Fruit fly (Drosophila melanogaster) Kc167 (cell line): ENCODE results near the gene MED10.

Source experiments
- Sin3A ChIP-seq: fragments of >200 bp; optimal IDR thresholded peaks from 2 replicates; lab custom pipeline; 2018; ENCODE audit warnings: missing external identifiers
- h ChIP-seq: fragments of >200 bp; optimal IDR thresholded peaks from 3 replicates; lab custom pipeline; 2018; ENCODE audit warnings: missing external identifiers
- insv ChIP-seq: fragments of >200 bp; optimal IDR thresholded peaks from 3 replicates; lab custom pipeline; 2018; ENCODE audit warnings: missing external identifiers
- psq ChIP-seq: fragments of >200 bp; optimal IDR thresholded peaks from 2 replicates; lab custom pipeline; 2017; ENCODE audit warnings: missing external identifiers

DNA sequence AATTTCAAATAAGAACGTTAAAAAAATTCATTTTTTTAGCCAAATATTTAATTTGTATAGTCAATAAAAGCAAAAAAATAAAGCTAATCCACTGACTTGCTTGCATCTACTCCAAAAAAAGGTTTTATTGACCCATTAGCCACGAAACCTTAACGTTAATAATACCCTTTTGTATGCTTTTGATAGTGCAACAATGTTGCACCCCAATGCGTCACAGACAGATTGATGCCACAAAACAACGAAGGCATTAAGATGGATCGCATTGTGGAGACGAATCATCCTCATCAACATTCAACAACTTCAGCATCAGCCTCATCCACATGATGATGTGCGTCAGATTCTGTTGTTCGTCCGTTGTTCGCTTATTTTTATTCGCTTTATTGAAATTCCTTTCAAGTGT is 16.5 kb upstream of the MED10 start:
- TF ChIP-seq h (lab: Kevin White, UChicago) (no peak), psq (lab: Kevin White, UChicago) (no peak), insv (lab: Kevin White, UChicago) (no peak), Sin3A (lab: Kevin White, UChicago) (no peak)
